Worm (Caenorhabditis elegans) whole organism, L2 larva: Measurements from ENCODE around the gene wdr-5.3.

Experiments used
- C34F6.9 ChIP-seq: fragments of 150-350 bp; optimal IDR thresholded peaks from 2 replicates; lab custom pipeline; 2014; ENCODE audit warnings: missing biosample characterization, missing genetic modification characterization
- F13H6.1 ChIP-seq: sonication (generic microtip); optimal IDR thresholded peaks from 2 replicates; lab custom pipeline; 2016; ENCODE audit warnings: missing genetic modification characterization, missing compliant biosample characterization
- R02D3.7 ChIP-seq: fragments of 150-350 bp; optimal IDR thresholded peaks from 2 replicates; lab custom pipeline; 2014; ENCODE audit warnings: missing biosample characterization, missing genetic modification characterization
- Y55F3AM.14 ChIP-seq: fragments of 200-800 bp; sonication (Bioruptor generic); optimal IDR thresholded peaks from 2 replicates; lab custom pipeline; 2018; ENCODE audit warnings: mild to moderate bottlenecking, missing genetic modification characterization, missing compliant biosample characterization
- ZK546.5 ChIP-seq: sonication (generic microtip); optimal IDR thresholded peaks from 2 replicates; lab custom pipeline; 2017; ENCODE audit warnings: missing biosample characterization, missing genetic modification characterization
- alr-1 ChIP-seq: fragments of 150-350 bp; optimal IDR thresholded peaks from 2 replicates; lab custom pipeline; 2014; ENCODE audit warnings: missing biosample characterization, missing genetic modification characterization
- aly-2 ChIP-seq: fragments of 150-350 bp; optimal IDR thresholded peaks from 2 replicates; lab custom pipeline; 2014; ENCODE audit warnings: missing biosample characterization, missing genetic modification characterization
- ama-1 ChIP-seq: fragments of 150-350 bp; optimal IDR thresholded peaks from 2 replicates; lab custom pipeline; 2018; ENCODE audit warnings: inconsistent platforms
- blmp-1 ChIP-seq: sonication (generic microtip); optimal IDR thresholded peaks from 2 replicates; lab custom pipeline; 2017; ENCODE audit warnings: missing genetic modification characterization, mild to moderate bottlenecking, missing compliant biosample characterization, antibody characterized with exemption, moderate library complexity; ENCODE audit not compliant: insufficient read depth
- ceh-16 ChIP-seq: fragments of 150-350 bp; optimal IDR thresholded peaks from 2 replicates; lab custom pipeline; 2014; ENCODE audit warnings: missing biosample characterization, missing genetic modification characterization
- crh-2 ChIP-seq: sonication (generic microtip); optimal IDR thresholded peaks from 2 replicates; lab custom pipeline; 2017; ENCODE audit warnings: missing biosample characterization, missing genetic modification characterization
- dmd-4 ChIP-seq: sonication (generic microtip); optimal IDR thresholded peaks from 2 replicates; lab custom pipeline; 2017; ENCODE audit warnings: missing biosample characterization, missing genetic modification characterization
- egl-27 ChIP-seq: sonication (generic microtip); optimal IDR thresholded peaks from 3 replicates; lab custom pipeline; 2017; ENCODE audit warnings: missing biosample characterization, missing genetic modification reagents, missing genetic modification characterization
- elt-1 ChIP-seq: fragments of 150-350 bp; optimal IDR thresholded peaks from 2 replicates; lab custom pipeline; 2014; ENCODE audit warnings: missing biosample characterization, missing genetic modification characterization
- elt-3 ChIP-seq: sonication (generic microtip); optimal IDR thresholded peaks from 2 replicates; lab custom pipeline; 2017; ENCODE audit warnings: missing biosample characterization, missing genetic modification characterization
- fos-1 ChIP-seq: fragments of 150-350 bp; optimal IDR thresholded peaks from 2 replicates; lab custom pipeline; 2014; ENCODE audit warnings: missing biosample characterization, missing genetic modification characterization
- gmeb-1 ChIP-seq: fragments of 150-350 bp; optimal IDR thresholded peaks from 2 replicates; lab custom pipeline; 2014; ENCODE audit warnings: missing biosample characterization, missing genetic modification characterization
- lin-11 ChIP-seq: fragments of 150-350 bp; sonication (generic microtip); optimal IDR thresholded peaks from 2 replicates; lab custom pipeline; 2014; ENCODE audit warnings: missing biosample characterization, missing genetic modification characterization, inconsistent platforms, mixed read lengths
- lin-13 ChIP-seq: fragments of 150-350 bp; optimal IDR thresholded peaks from 2 replicates; lab custom pipeline; 2014; ENCODE audit warnings: missing biosample characterization, missing genetic modification reagents, missing genetic modification characterization
- lin-39 ChIP-seq: fragments of 150-350 bp; optimal IDR thresholded peaks from 2 replicates; lab custom pipeline; 2014; ENCODE audit warnings: missing biosample characterization, missing genetic modification reagents, missing genetic modification characterization
- lsy-2 ChIP-seq, 2 experiments: fragments of 150-350 bp in 1 of 2; sonication (generic microtip) in 1 of 2; optimal IDR thresholded peaks; 2 replicates each; lab custom pipeline; 2014 to 2017; ENCODE audit warnings: missing biosample characterization in 2 of 2, missing genetic modification characterization in 2 of 2
- mab-5 ChIP-seq: fragments of 150-350 bp; optimal IDR thresholded peaks from 2 replicates; lab custom pipeline; 2014; ENCODE audit warnings: missing biosample characterization, missing genetic modification characterization
- mbf-1 ChIP-seq: sonication (generic microtip); optimal IDR thresholded peaks from 2 replicates; lab custom pipeline; 2017; ENCODE audit warnings: missing biosample characterization, missing genetic modification characterization
- mdl-1 ChIP-seq, 2 experiments: fragments of 150-350 bp in 1 of 2; sonication (generic microtip) in 1 of 2; optimal IDR thresholded peaks; 2 replicates each; lab custom pipeline; 2017; ENCODE audit warnings: missing biosample characterization in 2 of 2, missing genetic modification characterization in 2 of 2
- nhr-10 ChIP-seq: sonication (generic microtip); optimal IDR thresholded peaks from 2 replicates; lab custom pipeline; 2017; ENCODE audit warnings: missing biosample characterization, missing genetic modification characterization
- nhr-11 ChIP-seq: fragments of 150-350 bp; optimal IDR thresholded peaks from 2 replicates; lab custom pipeline; 2014; ENCODE audit warnings: missing biosample characterization, missing genetic modification characterization
- nhr-12 ChIP-seq: fragments of 150-350 bp; optimal IDR thresholded peaks from 2 replicates; lab custom pipeline; 2014; ENCODE audit warnings: missing biosample characterization, missing genetic modification characterization
- nhr-129 ChIP-seq: fragments of 150-350 bp; optimal IDR thresholded peaks from 2 replicates; lab custom pipeline; 2014; ENCODE audit warnings: missing biosample characterization, missing genetic modification characterization
- nhr-21 ChIP-seq: fragments of 150-350 bp; optimal IDR thresholded peaks from 2 replicates; lab custom pipeline; 2014; ENCODE audit warnings: missing biosample characterization, missing genetic modification characterization
- nhr-23 ChIP-seq: fragments of 150-350 bp; optimal IDR thresholded peaks from 2 replicates; lab custom pipeline; 2014; ENCODE audit warnings: missing biosample characterization, missing genetic modification reagents, missing genetic modification characterization
- nhr-237 ChIP-seq: fragments of 150-350 bp; optimal IDR thresholded peaks from 2 replicates; lab custom pipeline; 2014; ENCODE audit warnings: missing biosample characterization, missing genetic modification characterization
- nhr-25 ChIP-seq: fragments of 150-350 bp; sonication (generic microtip); optimal IDR thresholded peaks from 3 replicates; lab custom pipeline; 2014; ENCODE audit warnings: missing biosample characterization, missing genetic modification characterization
- nhr-6 ChIP-seq: fragments of 150-350 bp; optimal IDR thresholded peaks from 2 replicates; lab custom pipeline; 2014; ENCODE audit warnings: missing biosample characterization, missing genetic modification characterization
- nhr-77 ChIP-seq: fragments of 150-350 bp; optimal IDR thresholded peaks from 2 replicates; lab custom pipeline; 2014; ENCODE audit warnings: missing biosample characterization, missing genetic modification characterization
- peb-1 ChIP-seq: fragments of 150-350 bp; optimal IDR thresholded peaks from 2 replicates; lab custom pipeline; 2014; ENCODE audit warnings: missing biosample characterization, missing genetic modification characterization
- sem-4 ChIP-seq: fragments of 150-350 bp; optimal IDR thresholded peaks from 2 replicates; lab custom pipeline; 2014; ENCODE audit warnings: missing biosample characterization, missing genetic modification reagents, missing genetic modification characterization
- skn-1 ChIP-seq: sonication (generic microtip); optimal IDR thresholded peaks from 2 replicates; lab custom pipeline; 2017; ENCODE audit warnings: missing biosample characterization, missing genetic modification characterization
- sma-3 ChIP-seq: sonication (generic microtip); optimal IDR thresholded peaks from 2 replicates; lab custom pipeline; 2016; ENCODE audit warnings: missing genetic modification reagents, missing genetic modification characterization, missing compliant biosample characterization
- sma-9 ChIP-seq, 2 experiments: fragments of 150-350 bp in 1 of 2; sonication (generic microtip) in 1 of 2; optimal IDR thresholded peaks; 2 replicates each; lab custom pipeline; 2014 to 2016; ENCODE audit warnings: missing genetic modification characterization in 2 of 2, mild to moderate bottlenecking in 1 of 2, missing biosample characterization in 1 of 2, missing compliant biosample characterization in 1 of 2, missing genetic modification reagents in 1 of 2, moderate library complexity in 1 of 2
- snpc-4 ChIP-seq: fragments of 150-350 bp; optimal IDR thresholded peaks from 2 replicates; lab custom pipeline; 2014; ENCODE audit warnings: missing biosample characterization, missing genetic modification characterization
- unc-39 ChIP-seq: fragments of 150-350 bp; optimal IDR thresholded peaks from 2 replicates; lab custom pipeline; 2014; ENCODE audit warnings: missing biosample characterization, missing genetic modification characterization
- unc-55 ChIP-seq: fragments of 150-350 bp; sonication (generic microtip); optimal IDR thresholded peaks from 3 replicates; lab custom pipeline; 2014; ENCODE audit warnings: missing biosample characterization, missing genetic modification reagents, missing genetic modification characterization
- unc-62 ChIP-seq: fragments of 150-350 bp; optimal IDR thresholded peaks from 2 replicates; lab custom pipeline; 2014; ENCODE audit warnings: missing biosample characterization, missing genetic modification reagents, missing genetic modification characterization
- zag-1 ChIP-seq: fragments of 150-350 bp; optimal IDR thresholded peaks from 2 replicates; lab custom pipeline; 2014; ENCODE audit warnings: missing biosample characterization, missing genetic modification characterization
- ztf-1 ChIP-seq: fragments of 200-800 bp; sonication (Bioruptor generic); conservative IDR thresholded peaks from 2 replicates; pipeline ENCODE4 v1.3.6; 2022; ENCODE audit warnings: missing genetic modification characterization, missing compliant biosample characterization
- ztf-4 ChIP-seq: fragments of 150-350 bp; optimal IDR thresholded peaks from 2 replicates; lab custom pipeline; 2014; ENCODE audit warnings: missing biosample characterization, missing genetic modification characterization

Gene wdr-5.3

ce11 chrV:10716865-10717713 lies 19.8 kb upstream of the wdr-5.3 start (continued):
- TF ChIP-seq alr-1 (tag; lab: Kevin White, UChicago), result no peak
- TF ChIP-seq, all 48 proteins: peak for 18

- TF ChIP-seq zag-1 (tag; lab: Kevin White, UChicago), result no peak
- no peak for TF ChIP-seq snpc-4 (tag; lab: Kevin White, UChicago)
- TF ChIP-seq nhr-23, result no peak
- no peak for TF ChIP-seq nhr-6 (tag; lab: Kevin White, UChicago)
- TF ChIP-seq blmp-1 (tag; lab: Kevin White, UChicago), result no peak
- no peak for TF ChIP-seq mbf-1 (tag; lab: Kevin White, UChicago)
- TF ChIP-seq unc-55, result no peak
- no peak for TF ChIP-seq fos-1 (tag; lab: Kevin White, UChicago)
- no peak for TF ChIP-seq ztf-1
- no peak for TF ChIP-seq gmeb-1
- no peak for TF ChIP-seq R02D3.7 (tag; lab: Kevin White, UChicago)
- TF ChIP-seq sma-3, result no peak
These were observed 18.9 kb upstream of the wdr-5.3 start for ce11 chrV:10718037-10718436.

- TF ChIP-seq nhr-21 (tag; lab: Kevin White, UChicago) (no peak), elt-3 (tag; lab: Kevin White, UChicago) (no peak), nhr-129 (peak; percentile 64), alr-1 (tag; lab: Kevin White, UChicago) (no peak), fos-1 (tag; lab: Kevin White, UChicago) (peak; percentile 32), nhr-23 (no peak), nhr-10 (tag; lab: Kevin White, UChicago) (no peak), ceh-16 (tag; lab: Kevin White, UChicago) (no peak), lin-11 (no peak), mbf-1 (tag; lab: Kevin White, UChicago) (no peak), peb-1 (tag; lab: Kevin White, UChicago) (no peak), nhr-237 (tag; lab: Kevin White, UChicago) (no peak), ztf-1 (no peak), ZK546.5 (no peak), aly-2 (tag; lab: Kevin White, UChicago) (no peak), gmeb-1 (no peak), nhr-12 (no peak), C34F6.9 (tag; lab: Kevin White, UChicago) (peak; percentile 35), nhr-6 (tag; lab: Kevin White, UChicago) (no peak), sma-3 (no peak), mab-5 (tag; lab: Kevin White, UChicago) (peak; percentile 19), elt-1 (tag; lab: Kevin White, UChicago) (no peak), lsy-2 (tag; optimal IDR thresholded peaks at IDR 0.05; lab: Kevin White, UChicago) (no peak), ztf-4 (tag; lab: Kevin White, UChicago) (no peak), Y55F3AM.14 (no peak), egl-27 (peak; percentile 73), snpc-4 (tag; lab: Kevin White, UChicago) (no peak), zag-1 (tag; lab: Kevin White, UChicago) (no peak), lin-13 (no peak), nhr-25 (no peak), nhr-77 (tag; lab: Kevin White, UChicago) (no peak), F13H6.1 (peak; percentile 51), crh-2 (tag; lab: Kevin White, UChicago) (peak; percentile 19), sma-9 (GFP tag; optimal IDR thresholded peaks at IDR 0.05; lab: Kevin White, UChicago) (peak; percentile 54), sma-9 (tag; optimal IDR thresholded peaks at IDR 0.05; lab: Kevin White, UChicago) (no peak), nhr-11 (tag; lab: Kevin White, UChicago) (no peak), unc-55 (peak; percentile 47), skn-1 (tag; lab: Kevin White, UChicago) (no peak), dmd-4 (tag; lab: Kevin White, UChicago) (no peak), lin-39 (no peak), sem-4 (tag; lab: Kevin White, UChicago) (no peak), mdl-1 (tag; optimal IDR thresholded peaks at IDR 0.05; lab: Kevin White, UChicago) (peak in 1 of 2 experiments; percentile 16), ama-1 (peak; percentile 52), unc-62 (peak; percentile 50), unc-39 (tag; lab: Kevin White, UChicago) (no peak)
These were observed 17.7 kb upstream of the wdr-5.3 start for ce11 chrV:10719019-10719832.
